Worm (Caenorhabditis elegans): ENCODE data around the gene F09E5.12.

- no peak for TF ChIP-seq T20F7.1 (GFP tag; optimal IDR thresholded peaks at IDR 0.05)
- no peak for TF ChIP-seq snpc-4 (tag; optimal IDR thresholded peaks at IDR 0.05)
- no peak for TF ChIP-seq pha-4 (GFP tag; IDR thresholded peaks at IDR 0.05)
- peak; percentile 92 for TF ChIP-seq pha-4 (tag; optimal IDR thresholded peaks at IDR 0.05)
- TF ChIP-seq ZK546.5 (tag; optimal IDR thresholded peaks at IDR 0.05), result no peak
These were observed 32.2 kb downstream of the F09E5.12 start for ce11 chrII:5338301-5338700.
